Worm (Caenorhabditis elegans) whole organism, L4/young adult: ENCODE measurements around the gene irld-65.

Source experiments
- W03F9.2 ChIP-seq: fragments of 150-350 bp; optimal IDR thresholded peaks from 2 replicates; lab custom pipeline; 2014; ENCODE audit warnings: missing biosample characterization, missing genetic modification characterization
- him-1 ChIP-seq: sonication (generic microtip); optimal IDR thresholded peaks from 2 replicates; lab custom pipeline; 2016; ENCODE audit warnings: missing genotype, missing genetic modification reagents, missing genetic modification characterization, missing compliant biosample characterization

DNA sequence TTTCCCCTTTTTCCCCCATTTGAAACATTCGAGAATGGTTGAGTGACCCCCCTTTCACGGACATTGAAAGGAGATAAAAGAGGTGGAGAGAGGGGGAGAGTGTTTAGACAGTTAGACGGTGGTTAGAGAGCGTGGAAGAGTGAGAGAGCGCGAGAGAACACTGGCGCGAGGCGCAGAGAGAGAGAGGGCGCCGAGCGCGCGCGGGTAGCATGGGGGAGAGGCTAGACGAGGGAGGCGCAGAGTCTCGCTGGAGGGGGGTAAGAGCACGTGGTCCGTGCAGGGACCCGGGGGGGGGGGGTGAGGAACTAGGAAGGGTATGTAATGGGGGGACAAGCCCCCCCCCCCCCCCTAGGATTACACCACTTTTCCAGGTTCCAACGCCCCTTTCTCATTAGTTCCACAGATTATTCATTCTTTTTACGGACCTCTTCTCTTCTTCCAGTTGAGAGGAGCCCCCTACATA is 36.2 kb upstream of the irld-65 start:
- no peak for TF ChIP-seq W03F9.2 (tag; lab: Kevin White, UChicago)
- peak; percentile 91 for TF ChIP-seq him-1 (tag; lab: Kevin White, UChicago)
